Worm (Caenorhabditis elegans) whole organism, mixed stage, embryonic: ENCODE results near the gene grwd-1.

Experiments
- M03D4.4 ChIP-seq: sonication (generic microtip); optimal IDR thresholded peaks from 2 replicates; lab custom pipeline; 2017; ENCODE audit warnings: mild to moderate bottlenecking, missing genetic modification characterization, missing compliant biosample characterization
- bed-3 ChIP-seq: fragments of 200-800 bp; sonication (Bioruptor generic); optimal IDR thresholded peaks from 3 replicates; lab custom pipeline; 2018; ENCODE audit warnings: mild to moderate bottlenecking, missing genetic modification characterization, moderate library complexity, missing compliant biosample characterization
- blmp-1 ChIP-seq: fragments of 150-350 bp; optimal IDR thresholded peaks from 2 replicates; lab custom pipeline; 2014; ENCODE audit warnings: missing biosample characterization, missing genetic modification characterization
- ceh-39 ChIP-seq: fragments of 150-350 bp; optimal IDR thresholded peaks from 2 replicates; lab custom pipeline; 2014; ENCODE audit warnings: missing biosample characterization, missing genetic modification characterization
- ceh-83 ChIP-seq: fragments of 200-800 bp; sonication (Bioruptor generic); optimal IDR thresholded peaks from 2 replicates; lab custom pipeline; 2018; ENCODE audit warnings: mild to moderate bottlenecking, missing genetic modification characterization, missing compliant biosample characterization
- ces-1 ChIP-seq: fragments of 150-350 bp; optimal IDR thresholded peaks from 2 replicates; lab custom pipeline; 2014; ENCODE audit warnings: missing biosample characterization, missing genetic modification reagents, missing genetic modification characterization
- cnd-1 ChIP-seq: fragments of 200-800 bp; sonication (Bioruptor generic); optimal IDR thresholded peaks from 2 replicates; lab custom pipeline; 2018; ENCODE audit warnings: mild to moderate bottlenecking, missing genetic modification characterization, missing compliant biosample characterization
- drap-1 ChIP-seq: fragments of 200-800 bp; sonication (Bioruptor generic); optimal IDR thresholded peaks from 3 replicates; lab custom pipeline; 2018; ENCODE audit warnings: mild to moderate bottlenecking, missing genetic modification characterization, missing compliant biosample characterization
- elt-1 ChIP-seq: sonication (generic microtip); optimal IDR thresholded peaks from 2 replicates; lab custom pipeline; 2017; ENCODE audit warnings: missing genetic modification characterization, mild to moderate bottlenecking, missing compliant biosample characterization, antibody characterized with exemption, moderate library complexity, borderline replicate concordance; ENCODE audit not compliant: insufficient read depth
- elt-3 ChIP-seq: fragments of 150-350 bp; optimal IDR thresholded peaks from 2 replicates; lab custom pipeline; 2014; ENCODE audit warnings: missing biosample characterization, missing genetic modification characterization
- flh-1 ChIP-seq: fragments of 200-800 bp; sonication (Bioruptor generic); optimal IDR thresholded peaks from 2 replicates; lab custom pipeline; 2018; ENCODE audit warnings: mild to moderate bottlenecking, missing genetic modification characterization, moderate library complexity, missing compliant biosample characterization
- hlh-1 ChIP-seq: fragments of 150-350 bp; optimal IDR thresholded peaks from 2 replicates; lab custom pipeline; 2014; ENCODE audit warnings: missing biosample characterization, missing genetic modification reagents, missing genetic modification characterization
- lin-13 ChIP-seq: fragments of 150-350 bp; optimal IDR thresholded peaks from 2 replicates; lab custom pipeline; 2014; ENCODE audit warnings: missing biosample characterization, missing genetic modification characterization
- lin-32 ChIP-seq: fragments of 200-800 bp; sonication (Bioruptor generic); optimal IDR thresholded peaks from 2 replicates; lab custom pipeline; 2018; ENCODE audit warnings: mild to moderate bottlenecking, missing genetic modification characterization, missing compliant biosample characterization
- lsy-2 ChIP-seq: fragments of 150-350 bp; optimal IDR thresholded peaks from 2 replicates; lab custom pipeline; 2014; ENCODE audit warnings: missing biosample characterization, missing genetic modification characterization
- mep-1 ChIP-seq: fragments of 150-350 bp; optimal IDR thresholded peaks from 2 replicates; lab custom pipeline; 2017; ENCODE audit warnings: missing biosample characterization, missing genetic modification reagents, missing genetic modification characterization, inconsistent platforms
- mls-2 ChIP-seq: sonication (generic microtip); optimal IDR thresholded peaks from 2 replicates; lab custom pipeline; 2016; ENCODE audit warnings: mild to moderate bottlenecking, missing genetic modification characterization, moderate library complexity, missing compliant biosample characterization
- nhr-12 ChIP-seq: fragments of 150-350 bp; optimal IDR thresholded peaks from 2 replicates; lab custom pipeline; 2014; ENCODE audit warnings: missing biosample characterization, missing genetic modification characterization
- nhr-2 ChIP-seq: fragments of 150-350 bp; optimal IDR thresholded peaks from 2 replicates; lab custom pipeline; 2014; ENCODE audit warnings: missing biosample characterization, missing genetic modification characterization
- nhr-237 ChIP-seq: fragments of 150-350 bp; optimal IDR thresholded peaks from 2 replicates; lab custom pipeline; 2014; ENCODE audit warnings: missing biosample characterization, missing genetic modification characterization
- nhr-28 ChIP-seq: fragments of 150-350 bp; optimal IDR thresholded peaks from 2 replicates; lab custom pipeline; 2014; ENCODE audit warnings: missing biosample characterization, missing genetic modification characterization
- nhr-76 ChIP-seq: sonication (generic microtip); optimal IDR thresholded peaks from 2 replicates; lab custom pipeline; 2017; ENCODE audit warnings: missing biosample characterization, missing genetic modification characterization
- sem-2 ChIP-seq: fragments of 200-800 bp; sonication (Bioruptor generic); optimal IDR thresholded peaks from 2 replicates; lab custom pipeline; 2018; ENCODE audit warnings: mild to moderate bottlenecking, missing genetic modification characterization, missing compliant biosample characterization
- snpc-4 ChIP-seq: fragments of 150-350 bp; optimal IDR thresholded peaks from 2 replicates; lab custom pipeline; 2014; ENCODE audit warnings: missing biosample characterization, missing genetic modification characterization
- sptf-1 ChIP-seq: sonication (generic microtip); optimal IDR thresholded peaks from 2 replicates; lab custom pipeline; 2017; ENCODE audit warnings: mild to moderate bottlenecking, missing genetic modification characterization, moderate library complexity, missing compliant biosample characterization
- tbx-8 ChIP-seq: fragments of 200-800 bp; sonication (Bioruptor generic); optimal IDR thresholded peaks from 2 replicates; lab custom pipeline; 2018; ENCODE audit warnings: mild to moderate bottlenecking, missing genetic modification characterization, moderate library complexity, missing compliant biosample characterization
- unc-120 ChIP-seq: sonication (generic microtip); optimal IDR thresholded peaks from 2 replicates; lab custom pipeline; 2017; ENCODE audit warnings: missing genetic modification characterization, missing compliant biosample characterization; ENCODE audit not compliant: poor library complexity, severe bottlenecking
- unc-39 ChIP-seq: fragments of 150-350 bp; optimal IDR thresholded peaks from 2 replicates; lab custom pipeline; 2014; ENCODE audit warnings: missing biosample characterization, missing genetic modification characterization
- unc-62 ChIP-seq: fragments of 150-350 bp; optimal IDR thresholded peaks from 2 replicates; lab custom pipeline; 2014; ENCODE audit warnings: missing biosample characterization, missing genetic modification reagents, missing genetic modification characterization
- zip-8 ChIP-seq: fragments of 150-350 bp; optimal IDR thresholded peaks from 2 replicates; lab custom pipeline; 2014; ENCODE audit warnings: missing biosample characterization, missing genetic modification characterization
- ztf-11 ChIP-seq: fragments of 150-350 bp; optimal IDR thresholded peaks from 2 replicates; lab custom pipeline; 2014; ENCODE audit warnings: missing biosample characterization, missing genetic modification characterization

grwd-1 gene

DNA sequence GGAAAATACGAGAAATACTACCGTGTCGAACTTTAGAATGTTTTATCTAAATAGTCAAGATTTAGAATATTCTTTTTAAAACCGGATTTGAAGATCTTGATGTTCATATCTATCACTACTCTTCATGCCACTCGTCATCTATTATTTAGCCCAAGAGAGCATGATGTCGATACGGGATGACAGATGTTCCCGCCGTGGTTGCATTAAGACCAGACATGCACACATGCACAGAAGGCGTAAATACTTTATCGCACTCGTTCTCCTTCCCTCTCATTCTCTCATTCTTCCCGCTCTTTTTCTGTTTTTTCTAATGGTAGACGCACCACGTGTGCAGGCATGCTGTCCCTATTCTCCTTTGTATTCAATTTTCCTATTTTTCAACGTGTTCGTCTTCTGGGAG is 30.1 kb downstream of the grwd-1 start:
- TF ChIP-seq ces-1, result peak; percentile 62
- no peak for TF ChIP-seq mls-2 (tag; lab: Kevin White, UChicago)
- TF ChIP-seq cnd-1, result peak; percentile 85
- TF ChIP-seq lin-32 (GFP tag; lab: Kevin White, UChicago), result peak; percentile 89
- TF ChIP-seq unc-62 (GFP tag; lab: Kevin White, UChicago), result peak; percentile 1
- no peak for TF ChIP-seq M03D4.4

DNA sequence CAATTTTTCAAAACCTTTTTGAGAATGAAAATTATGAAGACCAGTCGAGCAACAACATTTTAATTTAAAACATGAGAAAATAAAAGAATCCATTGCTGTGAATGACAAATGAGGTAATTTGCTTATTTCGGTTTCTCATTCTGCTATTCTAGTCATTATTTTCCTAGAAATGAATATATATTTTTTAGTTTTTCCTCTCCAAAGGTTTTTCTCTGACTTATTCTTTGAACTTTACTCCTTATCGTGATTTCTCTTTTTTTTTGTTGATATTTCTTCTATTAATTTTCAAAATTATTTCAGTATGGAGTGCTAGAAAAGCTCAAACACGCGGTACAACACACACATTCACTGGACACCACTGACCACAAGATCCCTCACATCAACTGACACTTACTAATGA is 32.4 kb downstream of the grwd-1 start, which contains the start of gene pup-2:
TSS of gene pup-2 (plus strand) at position 301 of the 400 bp plus-strand sequence.
- TF ChIP-seq drap-1 (GFP tag; lab: Kevin White, UChicago), result no peak
- TF ChIP-seq M03D4.4, result no peak
- no peak for TF ChIP-seq blmp-1 (tag; lab: Kevin White, UChicago)

DNA sequence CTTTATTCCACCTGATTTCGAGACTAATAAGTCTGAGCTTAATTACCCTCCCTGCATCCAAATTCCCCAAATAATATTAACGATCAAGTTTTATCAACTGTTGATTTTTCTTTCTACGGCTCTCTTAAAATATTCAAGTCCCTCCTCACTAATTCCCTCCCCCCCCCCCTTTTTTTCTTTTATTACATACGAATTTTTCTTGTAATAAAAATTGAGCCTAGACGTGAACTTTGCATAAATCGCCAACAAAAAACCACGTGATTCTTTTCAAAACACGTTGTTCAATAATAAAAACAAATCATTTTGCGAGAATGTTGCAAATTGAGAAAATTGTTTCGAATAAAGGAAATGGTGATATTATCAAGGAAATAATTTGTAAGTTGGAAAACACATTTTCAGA is 35.2 kb downstream of the grwd-1 start, which contains the start of gene K10D2.8:
TSS of gene K10D2.8 (plus strand) at position 301 of the 400 bp plus-strand sequence.
- TF ChIP-seq nhr-2 (tag; lab: Kevin White, UChicago), result no peak
- no peak for TF ChIP-seq tbx-8 (GFP tag; lab: Kevin White, UChicago)
- no peak for TF ChIP-seq elt-3 (tag; lab: Kevin White, UChicago)
- no peak for TF ChIP-seq sptf-1
- TF ChIP-seq nhr-76 (tag; lab: Kevin White, UChicago), result no peak
- TF ChIP-seq M03D4.4, result no peak

DNA sequence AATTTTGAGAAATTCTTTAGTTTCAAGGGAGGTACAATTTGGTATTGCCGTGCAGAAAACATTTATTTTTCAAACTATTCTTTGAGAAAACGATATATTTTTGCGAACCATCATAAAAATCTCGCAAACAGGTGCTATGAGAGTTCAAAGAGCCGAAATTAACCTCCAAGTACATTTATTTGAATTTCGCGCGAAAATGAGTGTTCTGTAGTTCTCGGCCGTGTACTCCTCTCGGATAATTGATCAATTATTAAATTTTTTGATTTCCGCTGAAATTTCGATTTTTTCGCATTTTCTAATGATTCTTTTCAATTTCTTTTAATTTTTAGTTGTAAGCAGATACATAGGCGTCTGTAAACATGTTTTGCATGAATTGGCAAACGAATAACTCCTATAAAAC is 36.9 kb downstream of the grwd-1 start:
- TF ChIP-seq mep-1 (no peak), elt-1 (tag; lab: Kevin White, UChicago) (no peak), blmp-1 (tag; lab: Kevin White, UChicago) (no peak), hlh-1 (tag; lab: Kevin White, UChicago) (no peak), ztf-11 (tag; lab: Kevin White, UChicago) (no peak), bed-3 (GFP tag; lab: Kevin White, UChicago) (no peak), nhr-237 (tag; lab: Kevin White, UChicago) (no peak), ceh-39 (tag; lab: Kevin White, UChicago) (no peak), elt-3 (tag; lab: Kevin White, UChicago) (no peak), zip-8 (no peak), nhr-76 (tag; lab: Kevin White, UChicago) (no peak), nhr-28 (tag; lab: Kevin White, UChicago) (no peak), nhr-2 (tag; lab: Kevin White, UChicago) (no peak), ceh-83 (no peak), lsy-2 (no peak), flh-1 (GFP tag; lab: Kevin White, UChicago) (no peak), mls-2 (tag; lab: Kevin White, UChicago) (no peak), sem-2 (GFP tag; lab: Kevin White, UChicago) (no peak), unc-120 (tag; lab: Kevin White, UChicago) (no peak)

DNA sequence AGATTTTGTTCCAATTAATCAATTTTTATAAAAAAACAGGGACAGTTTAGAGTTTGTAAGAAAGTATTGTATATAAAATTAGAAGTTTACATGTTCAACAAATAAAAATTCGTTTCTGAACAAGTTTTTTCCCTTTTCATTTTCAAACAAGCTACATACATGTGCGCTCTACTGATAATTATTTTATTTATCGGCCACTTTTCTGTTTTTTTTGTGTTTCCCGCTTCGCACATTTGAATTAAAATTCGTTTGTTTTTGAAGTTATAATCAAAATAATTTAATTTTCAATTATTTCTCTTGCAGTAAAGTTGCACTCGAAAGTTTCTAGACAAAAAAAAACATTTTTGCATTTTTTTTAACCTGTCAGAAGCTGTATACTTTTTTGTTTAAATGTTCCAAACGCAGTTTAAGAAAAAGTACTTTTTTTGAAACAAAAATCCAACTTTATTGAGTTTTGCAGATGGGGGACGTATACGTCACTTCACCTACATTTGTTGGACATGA is 37.5 kb downstream of the grwd-1 start, which contains the start of gene hira-1:
TSS of gene hira-1 (plus strand) at position 454 of the 504 bp plus-strand sequence.
- TF ChIP-seq unc-39 (tag; lab: Kevin White, UChicago), result no peak
- peak; percentile 68 for TF ChIP-seq ces-1
- TF ChIP-seq unc-62 (GFP tag; lab: Kevin White, UChicago), result no peak
- TF ChIP-seq elt-1 (tag; lab: Kevin White, UChicago), result no peak

DNA sequence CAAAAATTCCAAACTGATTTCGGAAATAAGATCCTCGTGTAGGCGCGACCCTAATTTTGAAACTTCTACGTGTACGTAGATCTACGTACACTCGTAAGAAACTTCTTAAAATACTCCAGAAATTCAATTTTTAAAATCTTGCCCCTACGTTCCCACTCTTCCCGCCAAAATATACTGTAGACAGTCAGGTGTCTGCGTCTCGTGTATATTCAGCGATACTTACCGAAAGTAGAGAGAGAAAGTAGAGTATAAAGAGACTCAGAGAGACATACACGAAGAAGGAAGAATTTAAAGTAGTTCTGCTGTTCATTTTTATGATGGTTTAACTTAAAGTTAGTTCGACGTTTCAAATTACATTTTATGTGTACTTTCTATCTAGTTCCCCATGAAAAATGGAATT is 40.0 kb downstream of the grwd-1 start:
- TF ChIP-seq mls-2 (tag; lab: Kevin White, UChicago) (no peak), lsy-2 (peak; percentile 42), nhr-76 (tag; lab: Kevin White, UChicago) (no peak)

DNA sequence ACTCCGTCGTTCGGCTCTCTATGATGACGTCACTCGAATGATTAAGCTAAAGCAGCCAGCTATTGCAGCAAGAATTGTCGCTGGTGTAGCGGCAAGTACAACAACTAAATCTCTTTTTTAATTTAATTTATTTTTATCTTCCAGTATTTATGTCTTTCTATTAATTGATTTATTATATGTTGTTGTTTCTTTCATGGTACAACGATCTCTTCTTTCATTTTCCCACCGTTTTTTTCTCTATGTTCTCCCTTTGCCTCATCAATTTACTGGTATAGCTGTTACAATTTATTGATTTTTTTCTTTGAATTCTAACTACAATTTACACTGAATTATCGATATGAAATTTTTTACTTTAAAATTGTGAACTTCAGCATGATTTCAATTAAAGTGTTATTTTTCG is 42.4 kb downstream of the grwd-1 start, which contains the start of gene moc-6:
TSS of gene moc-6 (plus strand) at position 301 of the 400 bp plus-strand sequence.
- no peak for TF ChIP-seq elt-3 (tag; lab: Kevin White, UChicago)
- no peak for TF ChIP-seq lin-13 (tag; lab: Kevin White, UChicago)
- TF ChIP-seq snpc-4, result no peak
- TF ChIP-seq nhr-2 (tag; lab: Kevin White, UChicago), result no peak
- no peak for TF ChIP-seq nhr-237 (tag; lab: Kevin White, UChicago)
- no peak for TF ChIP-seq sptf-1
- TF ChIP-seq ztf-11 (tag; lab: Kevin White, UChicago), result no peak
- TF ChIP-seq M03D4.4, result no peak
- TF ChIP-seq sem-2 (GFP tag; lab: Kevin White, UChicago), result no peak
- no peak for TF ChIP-seq lin-32 (GFP tag; lab: Kevin White, UChicago)
- no peak for TF ChIP-seq unc-39 (tag; lab: Kevin White, UChicago)
- TF ChIP-seq ceh-83, result no peak
- TF ChIP-seq nhr-12 (tag; lab: Kevin White, UChicago), result no peak
- TF ChIP-seq blmp-1 (tag; lab: Kevin White, UChicago), result no peak
- TF ChIP-seq mep-1, result no peak
- TF ChIP-seq lsy-2, result no peak
- no peak for TF ChIP-seq nhr-28 (tag; lab: Kevin White, UChicago)
- TF ChIP-seq nhr-76 (tag; lab: Kevin White, UChicago), result no peak
- TF ChIP-seq elt-1 (tag; lab: Kevin White, UChicago), result no peak
